Worm (Caenorhabditis elegans): ENCODE results near the gene coh-4.

DNA sequence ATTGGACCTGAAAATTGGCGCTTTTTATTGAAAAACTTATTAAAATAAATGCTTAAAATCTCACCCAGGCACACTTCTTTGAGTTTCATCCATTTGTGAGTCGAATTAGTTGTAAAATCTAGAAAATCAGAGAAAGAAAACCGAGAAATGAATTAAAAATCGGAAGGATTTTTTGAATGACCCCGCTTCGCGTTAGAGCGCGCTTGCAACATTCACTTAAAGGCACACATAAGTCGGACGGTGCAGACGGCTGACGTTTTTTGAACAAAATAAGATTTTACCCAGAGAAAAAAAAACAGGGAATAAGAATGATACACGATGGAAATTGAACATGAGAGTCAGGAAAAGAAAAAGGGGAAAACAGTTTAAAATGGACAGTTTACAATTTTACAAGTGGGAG lies 5.8 kb downstream of the coh-4 start:
- TF ChIP-seq him-1 (tag; optimal IDR thresholded peaks at IDR 0.05) = no peak
- TF ChIP-seq W03F9.2 (tag; optimal IDR thresholded peaks at IDR 0.05) = no peak
- TF ChIP-seq dao-5 (tag; optimal IDR thresholded peaks at IDR 0.05) = no peak
